Fruit fly (Drosophila melanogaster) whole organism, wandering third instar larva: ENCODE results near the gene CG13723.

Experiments used
- Hnf4 ChIP-seq: fragments of 200-800 bp; sonication (Bioruptor generic); optimal IDR thresholded peaks from 2 replicates; lab custom pipeline; 2016; ENCODE audit warnings: missing biosample characterization, mild to moderate bottlenecking, missing genetic modification characterization
- dl ChIP-seq, 2 experiments: fragments of 175-275, 200-275 bp in 1 of 2; fragments of 200-275 bp in 1 of 2; sonication (Bioruptor generic); optimal IDR thresholded peaks; lab custom pipeline; 2018; ENCODE audit warnings: mild to moderate bottlenecking in 2 of 2, missing biosample characterization in 2 of 2, missing genetic modification characterization in 2 of 2, moderate library complexity in 2 of 2; ENCODE audit not compliant: partially characterized antibody in 2 of 2, insufficient read depth in 1 of 2
- dmrt93B ChIP-seq: fragments of 200-800 bp; sonication (Bioruptor generic); optimal IDR thresholded peaks from 2 replicates; lab custom pipeline; 2018; ENCODE audit warnings: missing biosample characterization, mild to moderate bottlenecking, missing genetic modification characterization
- pan ChIP-seq: fragments of >200 bp; optimal IDR thresholded peaks from 2 replicates; lab custom pipeline; 2017
- psq ChIP-seq: fragments of 200-800 bp; sonication (Bioruptor generic); optimal IDR thresholded peaks from 3 replicates; lab custom pipeline; 2017; ENCODE audit warnings: missing biosample characterization, mild to moderate bottlenecking, missing genetic modification characterization, moderate library complexity
- rgr ChIP-seq: fragments of 200-800 bp; sonication (Bioruptor generic); optimal IDR thresholded peaks from 3 replicates; lab custom pipeline; 2016; ENCODE audit warnings: missing biosample characterization, mild to moderate bottlenecking, missing genetic modification characterization
- sage ChIP-seq: fragments of 200-800 bp; sonication (Bioruptor generic); optimal IDR thresholded peaks from 2 replicates; lab custom pipeline; 2016; ENCODE audit warnings: missing biosample characterization, mild to moderate bottlenecking, missing genetic modification characterization
- tai ChIP-seq: sonication (Bioruptor generic); optimal IDR thresholded peaks from 2 replicates; lab custom pipeline; 2016; ENCODE audit warnings: missing biosample characterization, missing genetic modification characterization
- usp ChIP-seq: fragments of >200 bp; optimal IDR thresholded peaks from 2 replicates; lab custom pipeline; 2017; ENCODE audit warnings: missing biosample characterization, missing genetic modification characterization

DNA sequence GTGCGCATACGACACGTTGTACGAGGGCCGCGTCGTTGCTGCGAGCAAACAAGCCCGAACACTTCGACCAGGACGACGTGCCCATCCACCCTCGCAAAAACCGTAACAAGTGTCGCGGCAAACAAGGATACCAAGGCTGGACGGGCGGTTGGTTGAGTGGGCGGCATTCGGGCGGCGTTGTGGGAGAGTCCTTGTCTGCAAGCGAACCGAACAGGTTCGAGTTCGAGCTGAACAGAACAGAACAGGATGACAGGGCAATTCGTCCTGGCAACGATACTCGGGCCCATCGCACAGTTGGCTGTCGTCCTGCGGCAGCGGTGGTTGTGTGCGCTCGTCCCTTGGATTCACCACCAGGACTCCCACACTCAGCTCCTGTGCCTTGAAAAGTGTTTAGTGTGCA, 5.2 kb downstream of the CG13723 start:
- TF ChIP-seq usp (no peak), psq (no peak), dmrt93B (GFP tag; lab: Kevin White, UChicago) (no peak), sage (GFP tag; lab: Kevin White, UChicago) (no peak), rgr (GFP tag; lab: Kevin White, UChicago) (no peak), Hnf4 (no peak), dl (GFP tag; optimal IDR thresholded peaks at IDR 0.05; lab: Kevin White, UChicago; ENCODE audit: insufficient read depth in 1 of 2, partially characterized antibody in 2 of 2) (no peak), pan (lab: Kevin White, UChicago) (no peak), tai (no peak)
